Fruit fly (Drosophila melanogaster): Measurements from ENCODE around the gene RpS10b.
A peak's percentile ranks its signal among the peaks of the same experiment; 100 is the strongest.

The RpS10b gene

dm6 chrX:19579648-19580301 is 18.1 kb upstream of the RpS10b start, which contains the start of gene Tao (continued):
- TF ChIP-seq Nf-YB (GFP tag; optimal IDR thresholded peaks at IDR 0.05) (no peak), CG8478 (optimal IDR thresholded peaks at IDR 0.05) (no peak), chn (GFP tag; optimal IDR thresholded peaks at IDR 0.05) (no peak), CG2712 (tag; optimal IDR thresholded peaks at IDR 0.05) (no peak), da (GFP tag; optimal IDR thresholded peaks at IDR 0.05) (no peak), Atf-2 (GFP tag; optimal IDR thresholded peaks at IDR 0.05) (no peak), CG9215 (GFP tag; IDR thresholded peaks at IDR 0.05) (no peak), prd (optimal IDR thresholded peaks at IDR 0.05) (no peak), prd (GFP tag; IDR thresholded peaks at IDR 0.05) (no peak; the same call in 2 of the 3 replicates), scrt (GFP tag; optimal IDR thresholded peaks at IDR 0.05) (no peak), slbo (GFP tag; IDR thresholded peaks at IDR 0.05) (no peak), pnt (GFP tag; optimal IDR thresholded peaks at IDR 0.05) (no peak), ind (GFP tag; optimal IDR thresholded peaks at IDR 0.05) (no peak), en (GFP tag; optimal IDR thresholded peaks at IDR 0.05) (no peak), Mes4 (GFP tag; optimal IDR thresholded peaks at IDR 0.05) (no peak), chinmo (GFP tag; IDR thresholded peaks at IDR 0.05; ENCODE audit: partially characterized antibody) (0 out of 4 replicates have a peak, but pooled peaks have one; percentile 24), Xbp1 (GFP tag; optimal IDR thresholded peaks at IDR 0.05) (no peak), CG10274 (GFP tag; optimal IDR thresholded peaks at IDR 0.05) (no peak), lilli (GFP tag; optimal IDR thresholded peaks at IDR 0.05) (no peak), Doc2 (GFP tag; IDR thresholded peaks at IDR 0.05) (no peak), Ssrp (tag; optimal IDR thresholded peaks at IDR 0.05) (no peak), Dad (GFP tag; optimal IDR thresholded peaks at IDR 0.05) (no peak), CG4854 (GFP tag; optimal IDR thresholded peaks at IDR 0.05) (no peak), CG9876 (GFP tag; optimal IDR thresholded peaks at IDR 0.05) (no peak), Pdp1 (GFP tag; optimal IDR thresholded peaks at IDR 0.05) (peak in 1 of 2 experiments; percentile 10), cg (GFP tag; optimal IDR thresholded peaks at IDR 0.05) (no peak), Bgb (GFP tag; IDR thresholded peaks at IDR 0.05; ENCODE audit: partially characterized antibody) (peak; percentile 77), CG14860 (GFP tag; IDR thresholded peaks at IDR 0.05; ENCODE audit: partially characterized antibody) (peak; percentile 88; the same call in 2 of the 3 replicates), Six4 (GFP tag; optimal IDR thresholded peaks at IDR 0.05) (no peak), CG7786 (GFP tag; optimal IDR thresholded peaks at IDR 0.05) (no peak), Jarid2 (GFP tag; optimal IDR thresholded peaks at IDR 0.05) (no peak), Trl (optimal IDR thresholded peaks at IDR 0.05) (no peak), Trl (GFP tag; optimal IDR thresholded peaks at IDR 0.05) (no peak), ase (GFP tag; IDR thresholded peaks at IDR 0.05) (no peak), CG1603 (tag; optimal IDR thresholded peaks at IDR 0.05) (no peak), Drgx (GFP tag; IDR thresholded peaks at IDR 0.05) (no peak), bowl (GFP tag; IDR thresholded peaks at IDR 0.05) (no peak), CG31224 (GFP tag; IDR thresholded peaks at IDR 0.05) (no peak), CG30431 (GFP tag; optimal IDR thresholded peaks at IDR 0.05) (no peak), Spps (tag; optimal IDR thresholded peaks at IDR 0.05) (no peak), danr (GFP tag; IDR thresholded peaks at IDR 0.05) (no peak), CG1233 (GFP tag; optimal IDR thresholded peaks at IDR 0.05) (no peak), toy (GFP tag; IDR thresholded peaks at IDR 0.05) (no peak), fu2 (GFP tag; optimal IDR thresholded peaks at IDR 0.05) (no peak), CG11456 (GFP tag; IDR thresholded peaks at IDR 0.05) (no peak), B-H2 (GFP tag; optimal IDR thresholded peaks at IDR 0.05) (no peak), Hr3 (GFP tag; optimal IDR thresholded peaks at IDR 0.05) (no peak), CG8281 (tag; optimal IDR thresholded peaks at IDR 0.05) (no peak), fd64A (GFP tag; optimal IDR thresholded peaks at IDR 0.05) (no peak), schlank (tag; optimal IDR thresholded peaks at IDR 0.05) (no peak), tio (GFP tag; optimal IDR thresholded peaks at IDR 0.05) (no peak), CG18476 (GFP tag; optimal IDR thresholded peaks at IDR 0.05) (peak; percentile 16)

Data from whole organism, embryonic.